Worm (Caenorhabditis elegans) whole organism, L4 larva: ENCODE data around the gene spp-7.
A peak's percentile ranks its signal among the peaks of the same experiment; 100 is the strongest.

Source experiments
- F10B5.3 ChIP-seq: sonication (generic microtip); optimal IDR thresholded peaks from 2 replicates; lab custom pipeline; 2016; ENCODE audit warnings: mild to moderate bottlenecking, missing genetic modification characterization, missing compliant biosample characterization
- F44E2.7 ChIP-seq: fragments of 200-800 bp; sonication (Bioruptor generic); IDR thresholded peaks from 2 replicates; pipeline ENCODE4 v2.1.2; 2022; ENCODE audit warnings: missing genetic modification characterization, missing compliant biosample characterization
- Y5F2A.4 ChIP-seq: fragments of 200-800 bp; sonication (Bioruptor generic); optimal IDR thresholded peaks from 2 replicates; lab custom pipeline; 2018; ENCODE audit warnings: mild to moderate bottlenecking, missing genetic modification characterization, missing compliant biosample characterization
- ZK546.5 ChIP-seq, 2 experiments: sonication (generic microtip); optimal IDR thresholded peaks; 2 replicates each; lab custom pipeline; 2017; ENCODE audit warnings: missing biosample characterization in 2 of 2, missing genetic modification characterization in 2 of 2
- aha-1 ChIP-seq: fragments of 150-350 bp; peaks from one replicate; lab custom pipeline; 2014; ENCODE audit warnings: missing biosample characterization, missing genetic modification characterization
- ama-1 ChIP-seq: fragments of 150-350 bp; optimal IDR thresholded peaks from 2 replicates; lab custom pipeline; 2014; ENCODE audit warnings: inconsistent platforms, mixed read lengths
- ceh-32 ChIP-seq: sonication (generic microtip); optimal IDR thresholded peaks from 2 replicates; lab custom pipeline; 2016; ENCODE audit warnings: mild to moderate bottlenecking, missing genetic modification characterization, missing compliant biosample characterization; ENCODE audit not compliant: poor library complexity
- ceh-82 ChIP-seq: sonication (generic microtip); optimal IDR thresholded peaks from 2 replicates; lab custom pipeline; 2017; ENCODE audit warnings: missing biosample characterization, missing genetic modification characterization
- ces-1 ChIP-seq: fragments of 150-350 bp; sonication (generic microtip); optimal IDR thresholded peaks from 4 replicates; lab custom pipeline; 2014; ENCODE audit warnings: missing biosample characterization, missing genetic modification reagents, missing genetic modification characterization
- ctbp-1 ChIP-seq: fragments of 200-800 bp; sonication (Bioruptor generic); IDR thresholded peaks from 2 replicates; pipeline ENCODE4 v1.3.6; 2022; ENCODE audit warnings: missing genetic modification reagents, missing genetic modification characterization, missing compliant biosample characterization
- daf-12 ChIP-seq: fragments of 150-350 bp; optimal IDR thresholded peaks from 2 replicates; lab custom pipeline; 2014; ENCODE audit warnings: missing biosample characterization, missing genetic modification reagents, missing genetic modification characterization
- daf-16 ChIP-seq, 3 experiments: sonication (generic microtip); optimal IDR thresholded peaks; 2 replicates each; lab custom pipeline; 2016 to 2017; ENCODE audit warnings: missing genetic modification characterization in 3 of 3, missing genetic modification reagents in 3 of 3, mild to moderate bottlenecking in 2 of 3, missing compliant biosample characterization in 2 of 3, missing biosample characterization in 1 of 3, moderate library complexity in 1 of 3
- dmd-6 ChIP-seq: fragments of 200-800 bp; sonication (Bioruptor generic); IDR thresholded peaks from 2 replicates; pipeline ENCODE4 v1.3.6; 2022; ENCODE audit warnings: missing genetic modification reagents, missing genetic modification characterization, missing compliant biosample characterization
- dmd-9 ChIP-seq: fragments of 200-800 bp; sonication (Bioruptor generic); IDR thresholded peaks from 2 replicates; pipeline ENCODE4 v1.3.6; 2022; ENCODE audit warnings: missing genetic modification reagents, missing genetic modification characterization, missing compliant biosample characterization
- dve-1 ChIP-seq: sonication (generic microtip); optimal IDR thresholded peaks from 2 replicates; lab custom pipeline; 2017; ENCODE audit warnings: antibody characterized with exemption, mild to moderate bottlenecking, missing genetic modification characterization, missing compliant biosample characterization; ENCODE audit not compliant: insufficient read depth
- egl-27 ChIP-seq: sonication (generic microtip); optimal IDR thresholded peaks from 3 replicates; lab custom pipeline; 2017; ENCODE audit warnings: missing biosample characterization, missing genetic modification reagents, missing genetic modification characterization
- hlh-11 ChIP-seq: fragments of 200-800 bp; sonication (Bioruptor generic); optimal IDR thresholded peaks from 2 replicates; lab custom pipeline; 2018; ENCODE audit warnings: mild to moderate bottlenecking, missing genetic modification characterization, missing compliant biosample characterization
- hlh-30 ChIP-seq: sonication (generic microtip); optimal IDR thresholded peaks from 2 replicates; lab custom pipeline; 2017; ENCODE audit warnings: antibody characterized with exemption, mild to moderate bottlenecking, missing genetic modification characterization, missing compliant biosample characterization; ENCODE audit not compliant: insufficient read depth
- hmg-1.1 ChIP-seq: fragments of 200-800 bp; sonication (Bioruptor generic); IDR thresholded peaks from 2 replicates; pipeline ENCODE4 v1.3.6; 2022; ENCODE audit warnings: missing genetic modification reagents, missing genetic modification characterization, missing compliant biosample characterization
- jun-1 ChIP-seq: fragments of 150-350 bp; optimal IDR thresholded peaks from 2 replicates; lab custom pipeline; 2014; ENCODE audit warnings: missing biosample characterization, missing genetic modification reagents, missing genetic modification characterization
- lin-38 ChIP-seq: fragments of 200-800 bp; sonication (Bioruptor generic); IDR thresholded peaks from 2 replicates; pipeline ENCODE4 v1.3.6; 2022; ENCODE audit warnings: missing genetic modification reagents, missing genetic modification characterization, missing compliant biosample characterization
- lin-39 ChIP-seq: fragments of 150-350 bp; optimal IDR thresholded peaks from 2 replicates; lab custom pipeline; 2014; ENCODE audit warnings: missing biosample characterization, missing genetic modification reagents, missing genetic modification characterization
- mdt-29 ChIP-seq: fragments of 200-800 bp; sonication (Bioruptor generic); IDR thresholded peaks from 2 replicates; pipeline ENCODE4 v1.3.6; 2022; ENCODE audit warnings: missing genetic modification reagents, missing genetic modification characterization, missing compliant biosample characterization
- mep-1 ChIP-seq: fragments of 150-350 bp; sonication (generic microtip); optimal IDR thresholded peaks from 3 replicates; lab custom pipeline; 2014; ENCODE audit warnings: missing biosample characterization, missing genetic modification characterization
- nhr-102 ChIP-seq: sonication (generic microtip); optimal IDR thresholded peaks from 2 replicates; lab custom pipeline; 2016; ENCODE audit warnings: mild to moderate bottlenecking, missing genetic modification characterization, moderate library complexity, missing compliant biosample characterization
- nhr-11 ChIP-seq: fragments of 150-350 bp; optimal IDR thresholded peaks from 2 replicates; lab custom pipeline; 2014; ENCODE audit warnings: missing biosample characterization, missing genetic modification characterization
- nhr-111 ChIP-seq: fragments of 200-800 bp; sonication (Bioruptor generic); optimal IDR thresholded peaks from 2 replicates; lab custom pipeline; 2018; ENCODE audit warnings: mild to moderate bottlenecking, missing genetic modification characterization, missing compliant biosample characterization
- nhr-25 ChIP-seq: sonication (generic microtip); optimal IDR thresholded peaks from 2 replicates; lab custom pipeline; 2017; ENCODE audit warnings: missing genetic modification characterization, mild to moderate bottlenecking, missing compliant biosample characterization, antibody characterized with exemption, moderate library complexity, borderline replicate concordance; ENCODE audit not compliant: insufficient read depth
- nhr-28 ChIP-seq: fragments of 150-350 bp; optimal IDR thresholded peaks from 2 replicates; lab custom pipeline; 2014; ENCODE audit warnings: missing biosample characterization, missing genetic modification characterization
- nhr-48 ChIP-seq: sonication (generic microtip); optimal IDR thresholded peaks from 2 replicates; lab custom pipeline; 2016; ENCODE audit warnings: mild to moderate bottlenecking, missing genetic modification characterization, missing compliant biosample characterization
- nhr-77 ChIP-seq: fragments of 150-350 bp; optimal IDR thresholded peaks from 2 replicates; lab custom pipeline; 2014; ENCODE audit warnings: missing biosample characterization, missing genetic modification characterization
- pha-4 ChIP-seq, 2 experiments: fragments of 150-350 bp in 1 of 2; fragments of 200-800 bp in 1 of 2; sonication (Bioruptor generic) in 1 of 2; IDR thresholded peaks in 1 of 2; optimal IDR thresholded peaks in 1 of 2; 2 replicates each; pipeline versions ENCODE4 v1.3.6 to Lab custom; 2014 to 2022; ENCODE audit warnings: missing genetic modification characterization in 2 of 2, missing genetic modification reagents in 2 of 2, missing biosample characterization in 1 of 2, missing compliant biosample characterization in 1 of 2
- php-3 ChIP-seq: fragments of 200-800 bp; sonication (Bioruptor generic); IDR thresholded peaks from 2 replicates; pipeline ENCODE4 v1.3.6; 2022; ENCODE audit warnings: missing genetic modification reagents, missing genetic modification characterization, missing compliant biosample characterization
- set-16 ChIP-seq: fragments of 200-800 bp; sonication (Bioruptor generic); IDR thresholded peaks from 2 replicates; pipeline ENCODE4 v1.3.6; 2022; ENCODE audit warnings: missing genetic modification reagents, missing genetic modification characterization, missing compliant biosample characterization
- snpc-4 ChIP-seq: fragments of 150-350 bp; optimal IDR thresholded peaks from 2 replicates; lab custom pipeline; 2014; ENCODE audit warnings: missing biosample characterization, missing genetic modification characterization
- spr-3 ChIP-seq: fragments of 200-800 bp; sonication (Bioruptor generic); optimal IDR thresholded peaks from 2 replicates; lab custom pipeline; 2018; ENCODE audit warnings: mild to moderate bottlenecking, missing genetic modification characterization, missing compliant biosample characterization
- tra-1 ChIP-seq: fragments of 200-800 bp; sonication (Bioruptor generic); IDR thresholded peaks from 2 replicates; pipeline ENCODE4 v1.3.6; 2022; ENCODE audit warnings: missing genetic modification reagents, missing genetic modification characterization, missing compliant biosample characterization
- unc-130 ChIP-seq: sonication (generic microtip); optimal IDR thresholded peaks from 2 replicates; lab custom pipeline; 2016; ENCODE audit warnings: missing genetic modification reagents, missing genetic modification characterization, missing compliant biosample characterization
- unc-39 ChIP-seq: sonication (generic microtip); optimal IDR thresholded peaks from 2 replicates; lab custom pipeline; 2017; ENCODE audit warnings: missing biosample characterization, missing genetic modification characterization
- zfp-2 ChIP-seq: sonication (generic microtip); optimal IDR thresholded peaks from 2 replicates; lab custom pipeline; 2016; ENCODE audit warnings: mild to moderate bottlenecking, missing genetic modification characterization, missing compliant biosample characterization
- zip-11 ChIP-seq: fragments of 200-800 bp; sonication (Bioruptor generic); IDR thresholded peaks from 2 replicates; pipeline ENCODE4 v1.3.6; 2022; ENCODE audit warnings: missing genetic modification characterization, missing compliant biosample characterization

The spp-7 gene

ce11 chrIV:5388477-5389065 lies 27.0 kb downstream of the spp-7 start, which contains the start of gene elo-6 (continued):
- TF ChIP-seq zip-11 (GFP tag; lab: Robert Waterston, UW), result no peak
- peak; percentile 90 for TF ChIP-seq php-3 (GFP tag; lab: Robert Waterston, UW)
- TF ChIP-seq ZK546.5 (tag; optimal IDR thresholded peaks at IDR 0.05; lab: Kevin White, UChicago), result no peak
- 0 out of 2 replicates have a peak, but pooled peaks have one; percentile 10 for TF ChIP-seq lin-38 (GFP tag; lab: Robert Waterston, UW)
- TF ChIP-seq daf-16 (GFP tag; optimal IDR thresholded peaks at IDR 0.05; lab: Kevin White, UChicago), result peak in 1 of 2 experiments; percentile 59
- TF ChIP-seq daf-16 (tag; optimal IDR thresholded peaks at IDR 0.05; lab: Kevin White, UChicago), result peak; percentile 88
- no peak for TF ChIP-seq dmd-9
- TF ChIP-seq tra-1 (GFP tag; lab: Robert Waterston, UW), result 0 out of 2 replicates have a peak, but pooled peaks have one; percentile 7
- TF ChIP-seq hlh-30 (tag; lab: Kevin White, UChicago), result peak; percentile 4
- no peak for TF ChIP-seq F44E2.7 (GFP tag; lab: Robert Waterston, UW)
- peak; percentile 63 for TF ChIP-seq mep-1
- TF ChIP-seq unc-39 (tag; lab: Kevin White, UChicago), result no peak
- peak; percentile 12 for TF ChIP-seq nhr-48
- TF ChIP-seq ama-1 (lab: Kevin White, UChicago), result peak; percentile 73
- TF ChIP-seq nhr-111, result no peak
- no peak for TF ChIP-seq set-16
- TF ChIP-seq nhr-102 (tag; lab: Kevin White, UChicago), result peak; percentile 46
- no peak for TF ChIP-seq unc-130
- no peak for TF ChIP-seq egl-27
- no peak for TF ChIP-seq ces-1
- peak; percentile 67 for TF ChIP-seq dmd-6
- peak; percentile 68 for TF ChIP-seq nhr-77
- TF ChIP-seq Y5F2A.4, result no peak
- TF ChIP-seq hlh-11 (tag; lab: Kevin White, UChicago), result peak; percentile 79
- TF ChIP-seq zfp-2 (tag; lab: Kevin White, UChicago), result no peak
- TF ChIP-seq, all 104 proteins: peak for 20

- no peak for TF ChIP-seq daf-12 (tag; lab: Kevin White, UChicago)
- no peak for TF ChIP-seq nhr-102 (tag; lab: Kevin White, UChicago)
- TF ChIP-seq F10B5.3, result no peak
- no peak for TF ChIP-seq spr-3 (GFP tag; lab: Kevin White, UChicago)
- TF ChIP-seq nhr-77, result no peak
- TF ChIP-seq egl-27, result no peak
- no peak for TF ChIP-seq nhr-28 (tag; lab: Kevin White, UChicago)
- TF ChIP-seq jun-1 (tag; lab: Kevin White, UChicago), result no peak
These were observed 30.6 kb downstream of the spp-7 start, which contains the start of gene F41H10.12 for ce11 chrIV:5385020-5385419. Gene F41H10.12 (plus strand): TSS chrIV:5385320.

ce11 chrIV:5382609-5383008 lies 33.0 kb downstream of the spp-7 start, which contains the start of gene F41H10.1:
Gene F41H10.1 (plus strand): TSS chrIV:5382909.
- TF ChIP-seq mdt-29 (GFP tag; lab: Robert Waterston, UW), result no peak
- TF ChIP-seq nhr-77, result no peak
- no peak for TF ChIP-seq nhr-111
- no peak for TF ChIP-seq ceh-32 (tag; lab: Kevin White, UChicago)
- TF ChIP-seq aha-1 (tag; lab: Kevin White, UChicago), result no peak

ce11 chrIV:5381334-5381733 lies 34.3 kb downstream of the spp-7 start, which contains the start of gene F41H10.2:
Gene F41H10.2 (plus strand): TSS chrIV:5381634.
- TF ChIP-seq F10B5.3 (no peak), aha-1 (tag; lab: Kevin White, UChicago) (peak; percentile 66)

- 0 out of 2 replicates have a peak, but pooled peaks have one; percentile 16 for TF ChIP-seq php-3 (GFP tag; lab: Robert Waterston, UW)
- TF ChIP-seq tra-1 (GFP tag; lab: Robert Waterston, UW), result peak; percentile 61; the same call in 1 of the 2 replicates
- no peak for TF ChIP-seq lin-39 (tag; lab: Kevin White, UChicago)
- no peak for TF ChIP-seq daf-16 (GFP tag; optimal IDR thresholded peaks at IDR 0.05; lab: Kevin White, UChicago)
- TF ChIP-seq daf-16 (tag; optimal IDR thresholded peaks at IDR 0.05; lab: Kevin White, UChicago), result peak; percentile 65
- TF ChIP-seq nhr-28 (tag; lab: Kevin White, UChicago), result peak; percentile 53
- TF ChIP-seq hlh-11 (tag; lab: Kevin White, UChicago), result peak; percentile 14
- no peak for TF ChIP-seq hmg-1.1 (GFP tag; lab: Robert Waterston, UW)
- no peak for TF ChIP-seq nhr-11 (tag; lab: Kevin White, UChicago)
- peak; percentile 70 for TF ChIP-seq dve-1 (tag; lab: Kevin White, UChicago)
- TF ChIP-seq nhr-25 (tag; lab: Kevin White, UChicago), result no peak
- no peak for TF ChIP-seq ceh-82 (tag; lab: Kevin White, UChicago)
- TF ChIP-seq ctbp-1, result no peak
- no peak for TF ChIP-seq pha-4 (GFP tag; IDR thresholded peaks at IDR 0.05; lab: Robert Waterston, UW)
- TF ChIP-seq pha-4 (tag; optimal IDR thresholded peaks at IDR 0.05; lab: Kevin White, UChicago), result no peak
- TF ChIP-seq dmd-6, result peak; percentile 77
- TF ChIP-seq snpc-4 (tag; lab: Kevin White, UChicago), result no peak
- no peak for TF ChIP-seq zfp-2 (tag; lab: Kevin White, UChicago)
These were observed 35.5 kb downstream of the spp-7 start for ce11 chrIV:5380140-5380539.
